Worm (Caenorhabditis elegans) whole organism, L4/young adult: Measurements from ENCODE around the gene kmo-2.

Source experiments
- W03F9.2 ChIP-seq: fragments of 150-350 bp; optimal IDR thresholded peaks from 2 replicates; lab custom pipeline; 2014; ENCODE audit warnings: missing biosample characterization, missing genetic modification characterization
- dao-5 ChIP-seq: sonication (generic microtip); optimal IDR thresholded peaks from 2 replicates; lab custom pipeline; 2016; ENCODE audit warnings: missing genotype, missing genetic modification characterization, moderate library complexity, missing compliant biosample characterization

- TF ChIP-seq W03F9.2 (tag; lab: Kevin White, UChicago) (no peak), dao-5 (no peak)
Measured at ce11 chrV:12114693-12115092, 46.4 kb upstream of the kmo-2 start, which contains the start of gene spin-1.
